Fruit fly (Drosophila melanogaster) whole organism, embryonic: Measurements from ENCODE around the gene udt.

Experiments
- ATbp ChIP-seq: fragments of 200-800 bp; sonication (Bioruptor generic); optimal IDR thresholded peaks from 2 replicates; lab custom pipeline; 2017; ENCODE audit warnings: missing biosample characterization, mild to moderate bottlenecking, missing genetic modification characterization, missing genetic modification reagents
- BEAF-32 ChIP-seq: fragments of 200-800 bp; sonication (Bioruptor generic); optimal IDR thresholded peaks from 3 replicates; lab custom pipeline; 2017; ENCODE audit warnings: missing biosample characterization, missing genetic modification characterization, mild to moderate bottlenecking, moderate library complexity, missing genetic modification reagents
- Bdp1 ChIP-seq: fragments of 200-800 bp; sonication (Bioruptor generic); optimal IDR thresholded peaks from 3 replicates; lab custom pipeline; 2016; ENCODE audit warnings: missing biosample characterization, missing genetic modification characterization
- CG10267 ChIP-seq: fragments of 200-800 bp; sonication (Bioruptor generic); optimal IDR thresholded peaks from 2 replicates; lab custom pipeline; 2018; ENCODE audit warnings: missing biosample characterization, mild to moderate bottlenecking, missing genetic modification characterization, moderate library complexity
- CG10565 ChIP-seq: fragments of 200-800 bp; sonication (Bioruptor generic); optimal IDR thresholded peaks from 3 replicates; lab custom pipeline; 2016; ENCODE audit warnings: missing biosample characterization, mild to moderate bottlenecking, missing genetic modification characterization
- CG10959 ChIP-seq: fragments of 200-800 bp; sonication (Bioruptor generic); IDR thresholded peaks from 2 replicates; pipeline ENCODE4 v1.3.6; 2022; ENCODE audit warnings: missing biosample characterization, missing genetic modification characterization
- CG11398 ChIP-seq: fragments of 200-800 bp; sonication (Bioruptor generic); optimal IDR thresholded peaks from 2 replicates; lab custom pipeline; 2016; ENCODE audit warnings: missing biosample characterization, missing genetic modification characterization
- CG11695 ChIP-seq: fragments of 200-800 bp; sonication (Bioruptor generic); IDR thresholded peaks from 3 replicates; pipeline ENCODE4 v1.3.6; 2022; ENCODE audit warnings: missing biosample characterization, missing genetic modification characterization
- CG15696 ChIP-seq: fragments of 200-800 bp; sonication (Bioruptor generic); optimal IDR thresholded peaks from 2 replicates; lab custom pipeline; 2019; ENCODE audit warnings: missing biosample characterization, mild to moderate bottlenecking, missing genetic modification characterization, moderate library complexity
- CG2129 ChIP-seq: fragments of 200-800 bp; sonication (Bioruptor generic); IDR thresholded peaks from 2 replicates; pipeline ENCODE4 v1.3.6; 2022; ENCODE audit warnings: missing biosample characterization, missing genetic modification characterization; ENCODE audit not compliant: partially characterized antibody
- CG3163 ChIP-seq: fragments of 200-800 bp; sonication (Bioruptor generic); optimal IDR thresholded peaks from 3 replicates; lab custom pipeline; 2016; ENCODE audit warnings: missing biosample characterization, missing genetic modification characterization
- CG33557 ChIP-seq: fragments of 200-800 bp; sonication (Bioruptor generic); optimal IDR thresholded peaks from 2 replicates; lab custom pipeline; 2019; ENCODE audit warnings: missing biosample characterization, mild to moderate bottlenecking, missing genetic modification characterization, moderate library complexity
- CG3407 ChIP-seq: fragments of 200-800 bp; sonication (Bioruptor generic); optimal IDR thresholded peaks from 2 replicates; lab custom pipeline; 2018; ENCODE audit warnings: missing biosample characterization, mild to moderate bottlenecking, missing genetic modification characterization
- CG42726 ChIP-seq: fragments of 200-800 bp; sonication (Bioruptor generic); IDR thresholded peaks from 2 replicates; pipeline ENCODE4 v1.3.6; 2022; ENCODE audit warnings: missing biosample characterization, missing genetic modification characterization; ENCODE audit not compliant: partially characterized antibody
- CG4282 ChIP-seq: fragments of 200-800 bp; sonication (Bioruptor generic); optimal IDR thresholded peaks from 2 replicates; lab custom pipeline; 2016; ENCODE audit warnings: missing biosample characterization, missing genetic modification characterization
- CG4617 ChIP-seq: fragments of 200-800 bp; sonication (Bioruptor generic); optimal IDR thresholded peaks from 3 replicates; lab custom pipeline; 2016; ENCODE audit warnings: missing biosample characterization, missing genetic modification characterization, borderline replicate concordance
- CG6813 ChIP-seq: fragments of 200-800 bp; sonication (Bioruptor generic); optimal IDR thresholded peaks from 2 replicates; lab custom pipeline; 2017; ENCODE audit warnings: missing biosample characterization, missing genetic modification characterization, mild to moderate bottlenecking, moderate library complexity, missing genetic modification reagents
- CG8388 ChIP-seq: fragments of 200-800 bp; sonication (Bioruptor generic); optimal IDR thresholded peaks from 2 replicates; lab custom pipeline; 2019; ENCODE audit warnings: missing biosample characterization, mild to moderate bottlenecking, missing genetic modification characterization, moderate library complexity
- Dfd ChIP-seq, 2 experiments: fragments of >200 bp; optimal IDR thresholded peaks; 2 replicates each; lab custom pipeline; 2017; ENCODE audit warnings: missing biosample characterization in 2 of 2, missing genetic modification characterization in 2 of 2
- Elba2 ChIP-seq: fragments of 200-800 bp; sonication (Bioruptor generic); optimal IDR thresholded peaks from 3 replicates; lab custom pipeline; 2016; ENCODE audit warnings: missing biosample characterization, missing genetic modification characterization
- Fer3 ChIP-seq: fragments of 200-800 bp; sonication (Bioruptor generic); optimal IDR thresholded peaks from 2 replicates; lab custom pipeline; 2018; ENCODE audit warnings: missing biosample characterization, mild to moderate bottlenecking, missing genetic modification characterization, moderate library complexity
- Gug ChIP-seq: fragments of 200-800 bp; sonication (Bioruptor generic); IDR thresholded peaks from 4 replicates; pipeline ENCODE4 v1.3.6; 2022; ENCODE audit warnings: missing biosample characterization, missing genetic modification characterization
- HLH4C ChIP-seq: fragments of 200-800 bp; sonication (Bioruptor generic); IDR thresholded peaks from 3 replicates; pipeline ENCODE4 v1.3.6; 2022; ENCODE audit warnings: missing biosample characterization, missing genetic modification characterization; ENCODE audit not compliant: partially characterized antibody
- Hand ChIP-seq: fragments of 200-800 bp; sonication (Bioruptor generic); optimal IDR thresholded peaks from 2 replicates; lab custom pipeline; 2017; ENCODE audit warnings: mild to moderate bottlenecking, missing biosample characterization, missing genetic modification reagents, missing genetic modification characterization
- Neu2 ChIP-seq: fragments of 200-800 bp; sonication (Bioruptor generic); optimal IDR thresholded peaks from 3 replicates; lab custom pipeline; 2016; ENCODE audit warnings: missing biosample characterization, missing genetic modification characterization, borderline replicate concordance
- Ravus ChIP-seq: fragments of 200-800 bp; sonication (Bioruptor generic); IDR thresholded peaks from 2 replicates; pipeline ENCODE4 v1.3.6; 2022; ENCODE audit warnings: missing biosample characterization, missing genetic modification characterization
- Tbp ChIP-seq: fragments of >200 bp; optimal IDR thresholded peaks from 2 replicates; lab custom pipeline; 2018; ENCODE audit warnings: missing biosample characterization, missing genetic modification characterization
- ara ChIP-seq: fragments of 200-800 bp; sonication (Bioruptor generic); IDR thresholded peaks from 2 replicates; pipeline ENCODE4 v1.3.6; 2022; ENCODE audit warnings: missing biosample characterization, missing genetic modification characterization
- ci ChIP-seq: fragments of 200-800 bp; sonication (Bioruptor generic); IDR thresholded peaks from 3 replicates; pipeline ENCODE4 v1.3.6; 2022; ENCODE audit warnings: missing biosample characterization, missing genetic modification characterization
- crol ChIP-seq: fragments of 200-800 bp; sonication (Bioruptor generic); IDR thresholded peaks from 2 replicates; pipeline ENCODE4 v1.3.6; 2022; ENCODE audit warnings: missing biosample characterization, missing genetic modification characterization
- eve ChIP-seq, 2 experiments: fragments of >200 bp; optimal IDR thresholded peaks; 2 replicates each; lab custom pipeline; 2017; ENCODE audit warnings: missing biosample characterization in 2 of 2, missing genetic modification characterization in 2 of 2
- fd96Cb ChIP-seq: fragments of 200-800 bp; sonication (Bioruptor generic); optimal IDR thresholded peaks from 2 replicates; lab custom pipeline; 2018; ENCODE audit warnings: missing biosample characterization, mild to moderate bottlenecking, missing genetic modification characterization, moderate library complexity
- gem ChIP-seq: fragments of 200-800 bp; sonication (Bioruptor generic); optimal IDR thresholded peaks from 2 replicates; lab custom pipeline; 2019; ENCODE audit warnings: missing biosample characterization, mild to moderate bottlenecking, missing genetic modification characterization, moderate library complexity
- gfzf ChIP-seq: fragments of 200-800 bp; sonication (Bioruptor generic); optimal IDR thresholded peaks from 2 replicates; lab custom pipeline; 2016; ENCODE audit warnings: missing biosample characterization, mild to moderate bottlenecking, missing genetic modification characterization, moderate library complexity
- h ChIP-seq: fragments of >200 bp; optimal IDR thresholded peaks from 2 replicates; lab custom pipeline; 2017
- hb ChIP-seq: fragments of 200-800 bp; sonication (Bioruptor generic); IDR thresholded peaks from 3 replicates; pipeline ENCODE4 v1.3.6; 2022; ENCODE audit warnings: missing biosample characterization, missing genetic modification characterization; ENCODE audit not compliant: partially characterized antibody
- kni ChIP-seq: fragments of 200-800 bp; sonication (Bioruptor generic); optimal IDR thresholded peaks from 3 replicates; lab custom pipeline; 2017; ENCODE audit warnings: mild to moderate bottlenecking, missing biosample characterization, missing genetic modification reagents, missing genetic modification characterization
- lmd ChIP-seq: fragments of 200-800 bp; sonication (Bioruptor generic); IDR thresholded peaks from 2 replicates; pipeline ENCODE4 v1.3.6; 2022; ENCODE audit warnings: missing biosample characterization, missing genetic modification characterization
- luna ChIP-seq: fragments of 200-800 bp; sonication (Bioruptor generic); optimal IDR thresholded peaks from 2 replicates; lab custom pipeline; 2016; ENCODE audit warnings: missing biosample characterization, missing genetic modification characterization
- odd ChIP-seq: fragments of 200-800 bp; sonication (Bioruptor generic); optimal IDR thresholded peaks from 2 replicates; lab custom pipeline; 2017; ENCODE audit warnings: missing biosample characterization, mild to moderate bottlenecking, missing genetic modification characterization
- org-1 ChIP-seq: fragments of 200-800 bp; sonication (Bioruptor generic); optimal IDR thresholded peaks from 2 replicates; lab custom pipeline; 2017; ENCODE audit warnings: missing biosample characterization, missing genetic modification characterization
- repo ChIP-seq: fragments of 200-800 bp; sonication (Bioruptor generic); optimal IDR thresholded peaks from 2 replicates; lab custom pipeline; 2016; ENCODE audit warnings: missing biosample characterization, missing genetic modification characterization
- rib ChIP-seq: fragments of 200-800 bp; sonication (Bioruptor generic); IDR thresholded peaks from 2 replicates; pipeline ENCODE4 v1.3.6; 2022; ENCODE audit warnings: missing biosample characterization, missing genetic modification characterization
- seq ChIP-seq: fragments of 200-800 bp; sonication (Bioruptor generic); IDR thresholded peaks from 2 replicates; pipeline ENCODE4 v1.3.6; 2022; ENCODE audit warnings: missing biosample characterization, missing genetic modification characterization
- sisA ChIP-seq: fragments of 200-800 bp; sonication (Bioruptor generic); IDR thresholded peaks from 2 replicates; pipeline ENCODE4 v1.3.6; 2022; ENCODE audit warnings: missing biosample characterization, missing genetic modification characterization
- sqz ChIP-seq: fragments of 200-800 bp; sonication (Bioruptor generic); optimal IDR thresholded peaks from 3 replicates; lab custom pipeline; 2018; ENCODE audit warnings: missing biosample characterization, mild to moderate bottlenecking, missing genetic modification characterization
- sr ChIP-seq: fragments of 200-800 bp; sonication (Bioruptor generic); IDR thresholded peaks from 3 replicates; pipeline ENCODE4 v1.3.6; 2022; ENCODE audit warnings: missing biosample characterization, missing genetic modification characterization
- tgo ChIP-seq: fragments of 200-800 bp; sonication (Bioruptor generic); IDR thresholded peaks from 3 replicates; pipeline ENCODE4 v1.3.6; 2022; ENCODE audit warnings: missing biosample characterization, missing genetic modification characterization
- tna ChIP-seq: fragments of 200-800 bp; sonication (Bioruptor generic); IDR thresholded peaks from 2 replicates; pipeline ENCODE4 v1.3.6; 2022; ENCODE audit warnings: missing biosample characterization, missing genetic modification characterization; ENCODE audit not compliant: partially characterized antibody
- wdn ChIP-seq: fragments of 200-800 bp; sonication (Bioruptor generic); IDR thresholded peaks from 2 replicates; pipeline ENCODE4 v1.3.6; 2022; ENCODE audit warnings: missing biosample characterization, missing genetic modification characterization
- zen2 ChIP-seq: fragments of 200-800 bp; sonication (Bioruptor generic); IDR thresholded peaks from 3 replicates; pipeline ENCODE4 v1.3.6; 2022; ENCODE audit warnings: missing biosample characterization, missing genetic modification characterization; ENCODE audit not compliant: partially characterized antibody

The udt gene

dm6 chr3R:23713901-23714300, 49.2 kb downstream of the udt start (continued):
- TF ChIP-seq Gug (GFP tag; lab: Robert Waterston, UW) (peak; percentile 34; the same call in 1 of the 4 replicates), wdn (GFP tag; lab: Robert Waterston, UW) (0 out of 2 replicates have a peak, but pooled peaks have one; percentile 27), tna (no peak), sqz (GFP tag; lab: Kevin White, UChicago) (peak; percentile 41), CG11695 (GFP tag; lab: Robert Waterston, UW) (peak; percentile 39; the same call in 1 of the 3 replicates), CG15696 (tag; lab: Kevin White, UChicago) (peak; percentile 75), BEAF-32 (GFP tag; lab: Kevin White, UChicago) (no peak), Tbp (GFP tag; lab: Kevin White, UChicago) (no peak), luna (no peak), CG8388 (peak; percentile 78), CG3407 (GFP tag; lab: Kevin White, UChicago) (peak; percentile 60), Bdp1 (peak; percentile 41), CG10565 (no peak), Neu2 (no peak), sisA (GFP tag; lab: Robert Waterston, UW) (peak; percentile 62), CG11398 (GFP tag; lab: Kevin White, UChicago) (no peak), CG42726 (GFP tag; lab: Robert Waterston, UW) (no peak), h (no peak), org-1 (GFP tag; lab: Kevin White, UChicago) (peak; percentile 18), CG10267 (peak; percentile 55), ara (GFP tag; lab: Robert Waterston, UW) (peak; percentile 75), hb (GFP tag; lab: Robert Waterston, UW) (no peak), kni (GFP tag; lab: Kevin White, UChicago) (no peak), repo (GFP tag; lab: Kevin White, UChicago) (no peak), CG4617 (GFP tag; lab: Kevin White, UChicago) (no peak), gem (peak; percentile 84), sr (GFP tag; lab: Robert Waterston, UW) (no peak), CG2129 (GFP tag; lab: Robert Waterston, UW) (no peak), lmd (GFP tag; lab: Robert Waterston, UW) (0 out of 2 replicates have a peak, but pooled peaks have one; percentile 13), CG33557 (GFP tag; lab: Kevin White, UChicago) (peak; percentile 33), HLH4C (GFP tag; lab: Robert Waterston, UW) (no peak), Elba2 (GFP tag; lab: Kevin White, UChicago) (no peak), seq (GFP tag; lab: Robert Waterston, UW) (0 out of 2 replicates have a peak, but pooled peaks have one; percentile 48), gfzf (GFP tag; lab: Kevin White, UChicago) (no peak), ci (GFP tag; lab: Robert Waterston, UW) (peak; percentile 86), CG4282 (no peak), Ravus (GFP tag; lab: Robert Waterston, UW) (no peak), zen2 (GFP tag; lab: Robert Waterston, UW) (no peak), CG10959 (GFP tag; lab: Robert Waterston, UW) (peak; percentile 13; the same call in 1 of the 2 replicates), CG3163 (GFP tag; lab: Kevin White, UChicago) (no peak), tgo (peak; percentile 69), odd (GFP tag; lab: Kevin White, UChicago) (no peak), rib (no peak), Fer3 (tag; lab: Kevin White, UChicago) (peak; percentile 50), crol (GFP tag; lab: Robert Waterston, UW) (no peak), eve (GFP tag; optimal IDR thresholded peaks at IDR 0.05; lab: Kevin White, UChicago) (peak in 1 of 2 experiments; percentile 64), fd96Cb (tag; lab: Kevin White, UChicago) (peak; percentile 72), CG6813 (GFP tag; lab: Kevin White, UChicago) (peak; percentile 16), Hand (GFP tag; lab: Kevin White, UChicago) (no peak), ATbp (GFP tag; lab: Kevin White, UChicago) (peak; percentile 59), Dfd (GFP tag; optimal IDR thresholded peaks at IDR 0.05; lab: Kevin White, UChicago) (no peak)
